Fruit fly (Drosophila melanogaster): ENCODE measurements around the gene CG17681.

Gene CG17681

dm6 chr2L:18158622-18159043, 5.7 kb downstream of the CG17681 start (continued):
- TF ChIP-seq gt (GFP tag; IDR thresholded peaks at IDR 0.05) (no peak), CG10431 (GFP tag; optimal IDR thresholded peaks at IDR 0.05) (no peak), NFAT (GFP tag; IDR thresholded peaks at IDR 0.05) (no peak), Myb (GFP tag; optimal IDR thresholded peaks at IDR 0.05) (peak; percentile 92), Stat92E (GFP tag; optimal IDR thresholded peaks at IDR 0.05) (no peak), crp (GFP tag; optimal IDR thresholded peaks at IDR 0.05) (peak; percentile 39 to 88), fd64A (GFP tag; optimal IDR thresholded peaks at IDR 0.05) (no peak), ftz-f1 (GFP tag; optimal IDR thresholded peaks at IDR 0.05) (peak; percentile 6), Hr39 (optimal IDR thresholded peaks at IDR 0.05) (no peak), tio (GFP tag; optimal IDR thresholded peaks at IDR 0.05) (no peak), danr (GFP tag; IDR thresholded peaks at IDR 0.05) (no peak), CG32767 (GFP tag; IDR thresholded peaks at IDR 0.05) (no peak), NC2β (GFP tag; optimal IDR thresholded peaks at IDR 0.05) (no peak), cas (GFP tag; IDR thresholded peaks at IDR 0.05) (no peak), CG32532 (GFP tag; IDR thresholded peaks at IDR 0.05) (no peak), CG16815 (GFP tag; optimal IDR thresholded peaks at IDR 0.05) (no peak), fd3F (GFP tag; optimal IDR thresholded peaks at IDR 0.05) (no peak), Nf-YB (GFP tag; optimal IDR thresholded peaks at IDR 0.05) (no peak), sna (GFP tag; IDR thresholded peaks at IDR 0.05; ENCODE audit: partially characterized antibody) (no peak), ind (GFP tag; optimal IDR thresholded peaks at IDR 0.05) (no peak), Sry-β (GFP tag; optimal IDR thresholded peaks at IDR 0.05) (no peak), esg (GFP tag; conservative IDR thresholded peaks at IDR 0.05) (no peak), CG15696 (tag; optimal IDR thresholded peaks at IDR 0.05) (no peak), Hand (GFP tag; optimal IDR thresholded peaks at IDR 0.05) (no peak), Mes4 (GFP tag; optimal IDR thresholded peaks at IDR 0.05) (no peak), eve (GFP tag; optimal IDR thresholded peaks at IDR 0.05) (no peak), sr (GFP tag; IDR thresholded peaks at IDR 0.05) (no peak), en (GFP tag; optimal IDR thresholded peaks at IDR 0.05) (no peak), Xrp1 (GFP tag; IDR thresholded peaks at IDR 0.05) (no peak), CTCF (GFP tag; optimal IDR thresholded peaks at IDR 0.05) (peak; percentile 27), Ets97D (GFP tag; optimal IDR thresholded peaks at IDR 0.05) (peak; percentile 10), CG17829 (tag; optimal IDR thresholded peaks at IDR 0.05) (no peak), salm (tag; optimal IDR thresholded peaks at IDR 0.05) (no peak), NC2α (GFP tag; optimal IDR thresholded peaks at IDR 0.05) (no peak), Bteb2 (GFP tag; optimal IDR thresholded peaks at IDR 0.05) (no peak), TFAM (GFP tag; optimal IDR thresholded peaks at IDR 0.05) (no peak), Dp (GFP tag; optimal IDR thresholded peaks at IDR 0.05) (peak; percentile 48), pita (GFP tag; optimal IDR thresholded peaks at IDR 0.05) (peak; percentile 59), CG4360 (GFP tag; IDR thresholded peaks at IDR 0.05) (no peak), vvl (GFP tag; IDR thresholded peaks at IDR 0.05) (no peak), Lhr (GFP tag; optimal IDR thresholded peaks at IDR 0.05) (peak; percentile 34), CG1024 (GFP tag; IDR thresholded peaks at IDR 0.05) (no peak), Trl (optimal IDR thresholded peaks at IDR 0.05) (no peak), Trl (GFP tag; optimal IDR thresholded peaks at IDR 0.05) (no peak), Dfd (GFP tag; optimal IDR thresholded peaks at IDR 0.05) (no peak), CG6272 (GFP tag; IDR thresholded peaks at IDR 0.05) (no peak), CG8388 (GFP tag; optimal IDR thresholded peaks at IDR 0.05) (no peak), ab (GFP tag; optimal IDR thresholded peaks at IDR 0.05) (no peak), pan (optimal IDR thresholded peaks at IDR 0.05) (no peak), pan (GFP tag; optimal IDR thresholded peaks at IDR 0.05 in 1 of 2, IDR thresholded peaks at IDR 0.05 in 1 of 2) (no peak), ac (GFP tag; optimal IDR thresholded peaks at IDR 0.05) (no peak), CG34422 (GFP tag; IDR thresholded peaks at IDR 0.05) (no peak), pfk (GFP tag; optimal IDR thresholded peaks at IDR 0.05) (no peak), CG1529 (GFP tag; optimal IDR thresholded peaks at IDR 0.05) (no peak)

Data from whole organism, embryonic.